Fruit fly (Drosophila melanogaster): ENCODE measurements around the gene Odj.
A peak's percentile ranks its signal among the peaks of the same experiment; 100 is the strongest.

Gene Odj

dm6 chr3R:17781371-17781770 is 27.7 kb downstream of the Odj start (continued):
- TF ChIP-seq CG32772 (GFP tag; IDR thresholded peaks at IDR 0.05) (peak; percentile 89), CG12236 (GFP tag; optimal IDR thresholded peaks at IDR 0.05) (peak; percentile 5), CHES-1-like (GFP tag; optimal IDR thresholded peaks at IDR 0.05) (peak; percentile 63), crp (GFP tag; optimal IDR thresholded peaks at IDR 0.05) (no peak), pros (GFP tag; optimal IDR thresholded peaks at IDR 0.05) (no peak), Hmr (GFP tag; optimal IDR thresholded peaks at IDR 0.05) (peak; percentile 81), jing (GFP tag; optimal IDR thresholded peaks at IDR 0.05) (peak; percentile 26), chinmo (GFP tag; IDR thresholded peaks at IDR 0.05; ENCODE audit: partially characterized antibody) (0 out of 4 replicates have a peak, but pooled peaks have one; percentile 12), trem (tag; optimal IDR thresholded peaks at IDR 0.05) (peak; percentile 34), Fer1 (GFP tag; optimal IDR thresholded peaks at IDR 0.05) (peak; percentile 77), CG7928 (GFP tag; optimal IDR thresholded peaks at IDR 0.05) (peak; percentile 39), lab (GFP tag; optimal IDR thresholded peaks at IDR 0.05) (peak; percentile 76), sr (GFP tag; IDR thresholded peaks at IDR 0.05) (peak; percentile 49; the same call in 1 of the 3 replicates), CG16813 (GFP tag; IDR thresholded peaks at IDR 0.05; ENCODE audit: partially characterized antibody) (no peak), luna (GFP tag; optimal IDR thresholded peaks at IDR 0.05) (no peak), otp (GFP tag; IDR thresholded peaks at IDR 0.05) (peak; percentile 61; the same call in 1 of the 3 replicates), aop (GFP tag; IDR thresholded peaks at IDR 0.05) (peak; percentile 68; the same call in 1 of the 2 replicates), Chrac-16 (GFP tag; optimal IDR thresholded peaks at IDR 0.05) (peak; percentile 49), CG7786 (GFP tag; optimal IDR thresholded peaks at IDR 0.05) (peak; percentile 74), CG2129 (GFP tag; IDR thresholded peaks at IDR 0.05; ENCODE audit: partially characterized antibody) (no peak), trh (GFP tag; optimal IDR thresholded peaks at IDR 0.05) (peak; percentile 49), ranshi (GFP tag; IDR thresholded peaks at IDR 0.05) (peak; percentile 88), CG12744 (GFP tag; optimal IDR thresholded peaks at IDR 0.05) (peak; percentile 42), fru (optimal IDR thresholded peaks at IDR 0.05) (no peak), slou (GFP tag; optimal IDR thresholded peaks at IDR 0.05) (peak; percentile 67), dan (GFP tag; IDR thresholded peaks at IDR 0.05) (no peak), CG17361 (GFP tag; IDR thresholded peaks at IDR 0.05) (peak; percentile 81), CG13424 (tag; optimal IDR thresholded peaks at IDR 0.05) (peak; percentile 88), Med (GFP tag) (peak; percentile 98), bowl (GFP tag; IDR thresholded peaks at IDR 0.05) (no peak), gcm2 (GFP tag; optimal IDR thresholded peaks at IDR 0.05) (peak; percentile 11), maf-S (GFP tag; optimal IDR thresholded peaks at IDR 0.05) (peak; percentile 76), CG10274 (GFP tag; optimal IDR thresholded peaks at IDR 0.05) (peak; percentile 47), eyg (GFP tag; optimal IDR thresholded peaks at IDR 0.05) (peak; percentile 81), CG10959 (GFP tag; IDR thresholded peaks at IDR 0.05) (peak; percentile 56), p53 (GFP tag; optimal IDR thresholded peaks at IDR 0.05) (peak; percentile 44), unc-4 (GFP tag; IDR thresholded peaks at IDR 0.05; ENCODE audit: partially characterized antibody) (no peak), CG8924 (tag; optimal IDR thresholded peaks at IDR 0.05) (peak; percentile 78), Rfx (GFP tag; IDR thresholded peaks at IDR 0.05) (peak; percentile 94), cg (GFP tag; optimal IDR thresholded peaks at IDR 0.05) (peak; percentile 40), CG13775 (GFP tag; optimal IDR thresholded peaks at IDR 0.05) (peak; percentile 37), CG11560 (tag; IDR thresholded peaks at IDR 0.05) (peak; percentile 64), CG13287 (GFP tag; IDR thresholded peaks at IDR 0.05; ENCODE audit: partially characterized antibody) (no peak), Lim3 (GFP tag; IDR thresholded peaks at IDR 0.05) (peak; percentile 55; the same call in 1 of the 2 replicates), CG34422 (GFP tag; IDR thresholded peaks at IDR 0.05) (peak; percentile 87), Side (GFP tag; optimal IDR thresholded peaks at IDR 0.05) (peak; percentile 71), caup (GFP tag; optimal IDR thresholded peaks at IDR 0.05; ENCODE audit: severe bottlenecking) (peak; percentile 55), TFAM (GFP tag; optimal IDR thresholded peaks at IDR 0.05) (no peak), CG6175 (GFP tag; IDR thresholded peaks at IDR 0.05) (peak; percentile 68; the same call in 2 of the 3 replicates), pan (optimal IDR thresholded peaks at IDR 0.05) (no peak), pan (GFP tag; optimal IDR thresholded peaks at IDR 0.05 in 1 of 2, IDR thresholded peaks at IDR 0.05 in 1 of 2) (peak in 1 of 2 experiments; percentile 89)
